Worm (Caenorhabditis elegans): ENCODE data around the gene ccch-3.

The ccch-3 gene

ce11 chrV:12695155-12695554 lies 35.7 kb upstream of the ccch-3 start, which contains the start of gene parn-1 (continued):
- TF ChIP-seq bed-2 (GFP tag; IDR thresholded peaks at IDR 0.05) (no peak), nfya-2 (GFP tag; IDR thresholded peaks at IDR 0.05) (no peak)

- TF ChIP-seq ZK185.1 (tag; optimal IDR thresholded peaks at IDR 0.05; ENCODE audit: poor library complexity, severe bottlenecking) (peak; percentile 18), lag-1 (GFP tag; IDR thresholded peaks at IDR 0.05) (no peak), B0261.1 (tag; optimal IDR thresholded peaks at IDR 0.05) (peak; percentile 66), tbp1 (GFP tag; optimal IDR thresholded peaks at IDR 0.05) (peak; percentile 88), T26A5.8 (tag; optimal IDR thresholded peaks at IDR 0.05) (no peak), F39B2.1 (GFP tag; IDR thresholded peaks at IDR 0.05) (no peak), ztf-28 (GFP tag; IDR thresholded peaks at IDR 0.05) (no peak), ztf-18 (tag; optimal IDR thresholded peaks at IDR 0.05) (peak; percentile 50), D2030.7 (GFP tag; IDR thresholded peaks at IDR 0.05) (no peak), F57A8.1 (GFP tag; optimal IDR thresholded peaks at IDR 0.05) (no peak), athp-1 (tag; optimal IDR thresholded peaks at IDR 0.05) (no peak), tbx-9 (tag; optimal IDR thresholded peaks at IDR 0.05; ENCODE audit: borderline replicate concordance) (no peak), dox-1 (GFP tag; IDR thresholded peaks at IDR 0.05) (no peak), nfyb-1 (GFP tag; IDR thresholded peaks at IDR 0.05) (no peak), sea-2 (GFP tag; IDR thresholded peaks at IDR 0.05) (no peak), F23B12.7 (tag; optimal IDR thresholded peaks at IDR 0.05; ENCODE audit: insufficient read depth) (peak; percentile 51), madf-8 (GFP tag; conservative IDR thresholded peaks at IDR 0.05) (no peak), ceh-27 (GFP tag; optimal IDR thresholded peaks at IDR 0.05) (peak; percentile 1), dpl-1 (GFP tag; optimal IDR thresholded peaks at IDR 0.05) (no peak), xnd-1 (tag; optimal IDR thresholded peaks at IDR 0.05) (no peak), B0035.1 (tag; optimal IDR thresholded peaks at IDR 0.05) (no peak), Y95B8A.8 (GFP tag; IDR thresholded peaks at IDR 0.05) (no peak), pbrm-1 (GFP tag; IDR thresholded peaks at IDR 0.05) (no peak), Y53F4B.3 (GFP tag; IDR thresholded peaks at IDR 0.05) (no peak), akir-1 (GFP tag; optimal IDR thresholded peaks at IDR 0.05) (no peak), F55B11.4 (tag; optimal IDR thresholded peaks at IDR 0.05; ENCODE audit: borderline replicate concordance, insufficient read depth) (no peak), F22D6.2 (tag; optimal IDR thresholded peaks at IDR 0.05) (no peak), nhr-90 (tag; optimal IDR thresholded peaks at IDR 0.05) (no peak), ztf-3 (GFP tag; optimal IDR thresholded peaks at IDR 0.05) (no peak), snpc-1.3 (tag; optimal IDR thresholded peaks at IDR 0.05; ENCODE audit: insufficient read depth) (peak; percentile 40), zfh-2 (GFP tag; conservative IDR thresholded peaks at IDR 0.05) (no peak), snpc-3.4 (tag; optimal IDR thresholded peaks at IDR 0.05) (no peak), nfya-2 (GFP tag; IDR thresholded peaks at IDR 0.05) (no peak), K12H6.12 (tag; optimal IDR thresholded peaks at IDR 0.05) (no peak), attf-6 (GFP tag; IDR thresholded peaks at IDR 0.05) (no peak), rpc-1 (optimal IDR thresholded peaks at IDR 0.05) (peak; percentile 57), rpc-1 (tag; optimal IDR thresholded peaks at IDR 0.05) (peak; percentile 81), hlh-12 (tag; optimal IDR thresholded peaks at IDR 0.05) (no peak), aptf-3 (GFP tag; IDR thresholded peaks at IDR 0.05) (no peak), F57C9.4 (tag; optimal IDR thresholded peaks at IDR 0.05) (no peak), bed-1 (GFP tag; IDR thresholded peaks at IDR 0.05) (no peak), B0019.2 (GFP tag; conservative IDR thresholded peaks at IDR 0.05) (no peak), gei-17 (GFP tag; optimal IDR thresholded peaks at IDR 0.05) (no peak), egl-44 (GFP tag; IDR thresholded peaks at IDR 0.05) (no peak), ztf-22 (GFP tag; optimal IDR thresholded peaks at IDR 0.05) (no peak), madf-3 (GFP tag; IDR thresholded peaks at IDR 0.05) (no peak), zim-3 (tag; optimal IDR thresholded peaks at IDR 0.05) (no peak)
Observed at ce11 chrV:12683205-12683604, 23.7 kb upstream of the ccch-3 start.
